Worm (Caenorhabditis elegans) whole organism, L2 larva: ENCODE data around the gene ugt-11.

Experiments
- C34F6.9 ChIP-seq: fragments of 150-350 bp; optimal IDR thresholded peaks from 2 replicates; lab custom pipeline; 2014; ENCODE audit warnings: missing biosample characterization, missing genetic modification characterization
- F13H6.1 ChIP-seq: sonication (generic microtip); optimal IDR thresholded peaks from 2 replicates; lab custom pipeline; 2016; ENCODE audit warnings: missing genetic modification characterization, missing compliant biosample characterization
- Y55F3AM.14 ChIP-seq: fragments of 200-800 bp; sonication (Bioruptor generic); optimal IDR thresholded peaks from 2 replicates; lab custom pipeline; 2018; ENCODE audit warnings: mild to moderate bottlenecking, missing genetic modification characterization, missing compliant biosample characterization
- alr-1 ChIP-seq: fragments of 150-350 bp; optimal IDR thresholded peaks from 2 replicates; lab custom pipeline; 2014; ENCODE audit warnings: missing biosample characterization, missing genetic modification characterization
- ama-1 ChIP-seq: fragments of 150-350 bp; optimal IDR thresholded peaks from 2 replicates; lab custom pipeline; 2018; ENCODE audit warnings: inconsistent platforms
- ceh-16 ChIP-seq: fragments of 150-350 bp; optimal IDR thresholded peaks from 2 replicates; lab custom pipeline; 2014; ENCODE audit warnings: missing biosample characterization, missing genetic modification characterization
- ceh-82 ChIP-seq: fragments of 150-350 bp; optimal IDR thresholded peaks from 2 replicates; lab custom pipeline; 2014; ENCODE audit warnings: missing biosample characterization, missing genetic modification characterization
- crh-2 ChIP-seq: sonication (generic microtip); optimal IDR thresholded peaks from 2 replicates; lab custom pipeline; 2017; ENCODE audit warnings: missing biosample characterization, missing genetic modification characterization
- fos-1 ChIP-seq: fragments of 150-350 bp; optimal IDR thresholded peaks from 2 replicates; lab custom pipeline; 2014; ENCODE audit warnings: missing biosample characterization, missing genetic modification characterization
- gmeb-1 ChIP-seq: fragments of 150-350 bp; optimal IDR thresholded peaks from 2 replicates; lab custom pipeline; 2014; ENCODE audit warnings: missing biosample characterization, missing genetic modification characterization
- lin-11 ChIP-seq: fragments of 150-350 bp; sonication (generic microtip); optimal IDR thresholded peaks from 2 replicates; lab custom pipeline; 2014; ENCODE audit warnings: missing biosample characterization, missing genetic modification characterization, inconsistent platforms, mixed read lengths
- lsy-2 ChIP-seq, 2 experiments: fragments of 150-350 bp in 1 of 2; sonication (generic microtip) in 1 of 2; optimal IDR thresholded peaks; 2 replicates each; lab custom pipeline; 2014 to 2017; ENCODE audit warnings: missing biosample characterization in 2 of 2, missing genetic modification characterization in 2 of 2
- mab-5 ChIP-seq: fragments of 150-350 bp; optimal IDR thresholded peaks from 2 replicates; lab custom pipeline; 2014; ENCODE audit warnings: missing biosample characterization, missing genetic modification characterization
- mbf-1 ChIP-seq: sonication (generic microtip); optimal IDR thresholded peaks from 2 replicates; lab custom pipeline; 2017; ENCODE audit warnings: missing biosample characterization, missing genetic modification characterization
- mdl-1 ChIP-seq, 2 experiments: fragments of 150-350 bp in 1 of 2; sonication (generic microtip) in 1 of 2; optimal IDR thresholded peaks; 2 replicates each; lab custom pipeline; 2017; ENCODE audit warnings: missing biosample characterization in 2 of 2, missing genetic modification characterization in 2 of 2
- nhr-129 ChIP-seq: fragments of 150-350 bp; optimal IDR thresholded peaks from 2 replicates; lab custom pipeline; 2014; ENCODE audit warnings: missing biosample characterization, missing genetic modification characterization
- nhr-25 ChIP-seq: fragments of 150-350 bp; sonication (generic microtip); optimal IDR thresholded peaks from 3 replicates; lab custom pipeline; 2014; ENCODE audit warnings: missing biosample characterization, missing genetic modification characterization
- nhr-6 ChIP-seq: fragments of 150-350 bp; optimal IDR thresholded peaks from 2 replicates; lab custom pipeline; 2014; ENCODE audit warnings: missing biosample characterization, missing genetic modification characterization
- sem-4 ChIP-seq: fragments of 150-350 bp; optimal IDR thresholded peaks from 2 replicates; lab custom pipeline; 2014; ENCODE audit warnings: missing biosample characterization, missing genetic modification reagents, missing genetic modification characterization
- skn-1 ChIP-seq: sonication (generic microtip); optimal IDR thresholded peaks from 2 replicates; lab custom pipeline; 2017; ENCODE audit warnings: missing biosample characterization, missing genetic modification characterization
- sma-9 ChIP-seq, 2 experiments: fragments of 150-350 bp in 1 of 2; sonication (generic microtip) in 1 of 2; optimal IDR thresholded peaks; 2 replicates each; lab custom pipeline; 2014 to 2016; ENCODE audit warnings: missing genetic modification characterization in 2 of 2, mild to moderate bottlenecking in 1 of 2, missing biosample characterization in 1 of 2, missing compliant biosample characterization in 1 of 2, missing genetic modification reagents in 1 of 2, moderate library complexity in 1 of 2
- snpc-4 ChIP-seq: fragments of 150-350 bp; optimal IDR thresholded peaks from 2 replicates; lab custom pipeline; 2014; ENCODE audit warnings: missing biosample characterization, missing genetic modification characterization
- unc-55 ChIP-seq: fragments of 150-350 bp; sonication (generic microtip); optimal IDR thresholded peaks from 3 replicates; lab custom pipeline; 2014; ENCODE audit warnings: missing biosample characterization, missing genetic modification reagents, missing genetic modification characterization
- unc-62 ChIP-seq: fragments of 150-350 bp; optimal IDR thresholded peaks from 2 replicates; lab custom pipeline; 2014; ENCODE audit warnings: missing biosample characterization, missing genetic modification reagents, missing genetic modification characterization
- zag-1 ChIP-seq: fragments of 150-350 bp; optimal IDR thresholded peaks from 2 replicates; lab custom pipeline; 2014; ENCODE audit warnings: missing biosample characterization, missing genetic modification characterization
- ztf-11 ChIP-seq: sonication (generic microtip); optimal IDR thresholded peaks from 2 replicates; lab custom pipeline; 2017; ENCODE audit warnings: missing biosample characterization, missing genetic modification characterization

The ugt-11 gene

ce11 chrV:4867535-4867934, 27.3 kb downstream of the ugt-11 start:
- no peak for TF ChIP-seq ceh-82
- no peak for TF ChIP-seq mbf-1 (tag; lab: Kevin White, UChicago)
- peak in 1 of 2 experiments; percentile 12 for TF ChIP-seq lsy-2 (tag; optimal IDR thresholded peaks at IDR 0.05; lab: Kevin White, UChicago)
- TF ChIP-seq, all 48 proteins: peak for 1

ce11 chrV:4865364-4865763, 29.5 kb downstream of the ugt-11 start, which contains the start of gene srd-32:
Gene srd-32, plus strand, starts transcription at chrV:4865664.
- TF ChIP-seq fos-1 (tag; lab: Kevin White, UChicago) (no peak), lsy-2 (tag; optimal IDR thresholded peaks at IDR 0.05; lab: Kevin White, UChicago) (no peak), unc-62 (no peak)
- TF ChIP-seq, all 48 proteins: peak for 0

ce11 chrV:4864330-4864729, 30.5 kb downstream of the ugt-11 start:
- TF ChIP-seq skn-1 (tag; lab: Kevin White, UChicago) (no peak), nhr-6 (tag; lab: Kevin White, UChicago) (no peak)

ce11 chrV:4862737-4863136, 32.1 kb downstream of the ugt-11 start, which contains the start of gene C37H5.13:
Gene C37H5.13, minus strand, starts transcription at chrV:4862965.
- TF ChIP-seq zag-1 (tag; lab: Kevin White, UChicago) = no peak
- no peak for TF ChIP-seq snpc-4
- peak; percentile 97 for TF ChIP-seq nhr-129
- TF ChIP-seq nhr-25 (tag; lab: Kevin White, UChicago) = peak; percentile 22
- TF ChIP-seq F13H6.1 = peak; percentile 65
- peak in 1 of 2 experiments; percentile 49 for TF ChIP-seq lsy-2 (tag; optimal IDR thresholded peaks at IDR 0.05; lab: Kevin White, UChicago)
- TF ChIP-seq fos-1 (tag; lab: Kevin White, UChicago) = peak; percentile 40
- TF ChIP-seq sma-9 (GFP tag; optimal IDR thresholded peaks at IDR 0.05; lab: Kevin White, UChicago) = peak; percentile 67
- no peak for TF ChIP-seq sma-9 (tag; optimal IDR thresholded peaks at IDR 0.05; lab: Kevin White, UChicago)
- peak; percentile 49 for TF ChIP-seq crh-2

- peak; percentile 51 for TF ChIP-seq nhr-129
- TF ChIP-seq lsy-2 (tag; optimal IDR thresholded peaks at IDR 0.05; lab: Kevin White, UChicago) = peak in 1 of 2 experiments; percentile 45
- TF ChIP-seq crh-2 = no peak
- peak; percentile 42 for TF ChIP-seq unc-55 (GFP tag; lab: Kevin White, UChicago)
- no peak for TF ChIP-seq lin-11 (tag; lab: Kevin White, UChicago)
Observed at ce11 chrV:4860525-4860924, 34.3 kb downstream of the ugt-11 start.

ce11 chrV:4857561-4857960, 37.3 kb downstream of the ugt-11 start:
- TF ChIP-seq Y55F3AM.14 = no peak
- no peak for TF ChIP-seq mdl-1 (tag; optimal IDR thresholded peaks at IDR 0.05; lab: Kevin White, UChicago)

ce11 chrV:4851969-4852368, 42.9 kb downstream of the ugt-11 start:
- TF ChIP-seq crh-2 = no peak
- no peak for TF ChIP-seq ama-1
- no peak for TF ChIP-seq mab-5 (tag; lab: Kevin White, UChicago)
- no peak for TF ChIP-seq mbf-1 (tag; lab: Kevin White, UChicago)
- no peak for TF ChIP-seq zag-1 (tag; lab: Kevin White, UChicago)
- TF ChIP-seq ztf-11 (tag; lab: Kevin White, UChicago) = no peak
- no peak for TF ChIP-seq nhr-129
- TF ChIP-seq, all 48 proteins: peak for 0

- TF ChIP-seq Y55F3AM.14 = no peak
Observed at ce11 chrV:4851138-4851537, 43.7 kb downstream of the ugt-11 start, which contains the start of gene nex-4. Gene nex-4, plus strand, starts transcription at chrV:4851438.

- no peak for TF ChIP-seq mbf-1 (tag; lab: Kevin White, UChicago)
- TF ChIP-seq nhr-25 (tag; lab: Kevin White, UChicago) = no peak
- TF ChIP-seq zag-1 (tag; lab: Kevin White, UChicago) = no peak
- no peak for TF ChIP-seq F13H6.1
- TF ChIP-seq unc-55 (GFP tag; lab: Kevin White, UChicago) = no peak
- TF ChIP-seq nhr-6 (tag; lab: Kevin White, UChicago) = no peak
- TF ChIP-seq ztf-11 (tag; lab: Kevin White, UChicago) = no peak
- TF ChIP-seq, all 48 proteins: peak for 0
Observed at ce11 chrV:4850446-4850845, 44.4 kb downstream of the ugt-11 start.

- peak; percentile 21 for TF ChIP-seq fos-1 (tag; lab: Kevin White, UChicago)
- no peak for TF ChIP-seq ceh-16 (tag; lab: Kevin White, UChicago)
- TF ChIP-seq skn-1 (tag; lab: Kevin White, UChicago) = peak; percentile 29
- no peak for TF ChIP-seq mab-5 (tag; lab: Kevin White, UChicago)
- TF ChIP-seq ceh-82 = no peak
- TF ChIP-seq alr-1 (tag; lab: Kevin White, UChicago) = no peak
- TF ChIP-seq ztf-11 (tag; lab: Kevin White, UChicago) = no peak
- peak; percentile 19 for TF ChIP-seq gmeb-1 (tag; lab: Kevin White, UChicago)
- peak; percentile 43 for TF ChIP-seq C34F6.9 (tag; lab: Kevin White, UChicago)
- no peak for TF ChIP-seq mbf-1 (tag; lab: Kevin White, UChicago)
- no peak for TF ChIP-seq sem-4 (tag; lab: Kevin White, UChicago)
- TF ChIP-seq sma-9 (GFP tag; optimal IDR thresholded peaks at IDR 0.05; lab: Kevin White, UChicago) = peak; percentile 12
- no peak for TF ChIP-seq sma-9 (tag; optimal IDR thresholded peaks at IDR 0.05; lab: Kevin White, UChicago)
Observed at ce11 chrV:4847424-4847823, 47.4 kb downstream of the ugt-11 start, which contains the start of gene abhd-5.1. Gene abhd-5.1, plus strand, starts transcription at chrV:4847653.
